Fruit fly (Drosophila melanogaster): Measurements from ENCODE around the gene meng.

meng gene

DNA sequence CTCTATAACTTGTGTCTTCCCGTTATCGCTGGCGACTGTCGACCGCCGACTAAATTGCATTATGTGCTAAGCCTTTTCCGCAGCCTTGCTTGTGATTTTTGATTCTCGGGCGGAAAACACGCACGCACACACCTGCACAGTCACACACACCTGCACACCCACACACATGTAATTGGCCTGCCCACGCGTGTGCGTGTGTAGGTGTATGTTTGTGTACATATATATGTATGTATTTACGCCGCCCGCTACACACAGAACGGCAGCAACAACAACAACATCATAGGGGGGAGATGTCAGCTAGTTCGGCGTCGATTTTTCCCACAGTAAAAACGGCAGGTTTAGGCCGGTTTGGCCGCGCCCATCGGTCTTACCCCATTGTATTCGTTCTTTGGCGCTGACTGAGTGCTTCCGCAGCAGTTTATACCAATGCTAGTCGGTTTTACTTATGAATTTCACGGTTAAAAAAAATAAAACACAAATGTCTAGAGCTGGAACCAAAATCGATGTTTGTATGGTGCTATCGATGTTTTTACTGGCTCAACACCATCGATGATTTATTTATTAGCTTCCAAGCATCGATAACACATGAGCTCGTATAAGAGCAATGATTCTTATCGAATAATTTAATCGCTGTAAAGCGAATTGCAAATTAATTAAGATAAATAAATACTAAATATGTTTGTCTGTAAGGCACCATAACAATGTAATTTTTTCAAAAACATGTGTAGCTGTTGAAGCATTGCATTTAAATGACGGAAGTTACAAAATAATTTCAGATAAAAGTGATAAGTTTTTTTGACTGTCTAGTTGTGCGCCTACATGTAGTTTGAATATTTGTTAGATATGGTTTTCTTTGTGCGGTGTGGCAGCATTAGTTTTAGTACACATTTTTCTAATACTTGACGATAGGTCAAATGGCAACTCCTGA, 19.2 kb upstream of the meng start, which contains the start of gene homer (continued):
- TF ChIP-seq CG6175 (GFP tag; IDR thresholded peaks at IDR 0.05) (no peak), pum (GFP tag; optimal IDR thresholded peaks at IDR 0.05) (no peak), trem (tag; optimal IDR thresholded peaks at IDR 0.05) (peak; percentile 65), Abd-B (GFP tag; optimal IDR thresholded peaks at IDR 0.05) (peak; percentile 84), pfk (GFP tag; optimal IDR thresholded peaks at IDR 0.05) (no peak), CG16779 (GFP tag; IDR thresholded peaks at IDR 0.05) (no peak), CG3838 (GFP tag; optimal IDR thresholded peaks at IDR 0.05) (no peak), cato (GFP tag; optimal IDR thresholded peaks at IDR 0.05; ENCODE audit: borderline replicate concordance) (no peak), ssp (GFP tag; IDR thresholded peaks at IDR 0.05) (no peak), br (optimal IDR thresholded peaks at IDR 0.05) (no peak), lab (GFP tag; optimal IDR thresholded peaks at IDR 0.05) (no peak), CG16863 (GFP tag; optimal IDR thresholded peaks at IDR 0.05) (no peak), Doc2 (GFP tag; IDR thresholded peaks at IDR 0.05) (no peak), croc (GFP tag; conservative IDR thresholded peaks at IDR 0.05) (no peak), CG9437 (GFP tag; optimal IDR thresholded peaks at IDR 0.05) (no peak), MTF-1 (GFP tag; optimal IDR thresholded peaks at IDR 0.05; ENCODE audit: borderline replicate concordance) (no peak), ci (GFP tag; IDR thresholded peaks at IDR 0.05) (peak; percentile 63; the same call in 2 of the 3 replicates), CG1647 (GFP tag; optimal IDR thresholded peaks at IDR 0.05) (no peak), CG30403 (GFP tag; optimal IDR thresholded peaks at IDR 0.05) (peak; percentile 23), CG43689 (GFP tag; IDR thresholded peaks at IDR 0.05) (no peak), nerfin-2 (GFP tag; IDR thresholded peaks at IDR 0.05; ENCODE audit: partially characterized antibody) (peak; percentile 97), bcd (GFP tag; optimal IDR thresholded peaks at IDR 0.05) (no peak), CG1529 (GFP tag; optimal IDR thresholded peaks at IDR 0.05) (no peak), sim (GFP tag; IDR thresholded peaks at IDR 0.05) (no peak), CG3281 (GFP tag; optimal IDR thresholded peaks at IDR 0.05) (no peak), CG30431 (GFP tag; optimal IDR thresholded peaks at IDR 0.05) (no peak), CG2202 (tag; optimal IDR thresholded peaks at IDR 0.05) (no peak), CG13775 (GFP tag; optimal IDR thresholded peaks at IDR 0.05) (no peak), Bteb2 (GFP tag; optimal IDR thresholded peaks at IDR 0.05) (no peak), ro (GFP tag; IDR thresholded peaks at IDR 0.05) (no peak), mam (GFP tag; optimal IDR thresholded peaks at IDR 0.05) (no peak), CG11504 (tag; optimal IDR thresholded peaks at IDR 0.05) (no peak), CG6854 (GFP tag; optimal IDR thresholded peaks at IDR 0.05) (no peak), cad (GFP tag; optimal IDR thresholded peaks at IDR 0.05) (no peak), CG1024 (GFP tag; IDR thresholded peaks at IDR 0.05) (no peak), maf-S (GFP tag; optimal IDR thresholded peaks at IDR 0.05) (no peak), tio (GFP tag; optimal IDR thresholded peaks at IDR 0.05) (no peak), sc (optimal IDR thresholded peaks at IDR 0.05) (no peak), sc (GFP tag; optimal IDR thresholded peaks at IDR 0.05) (no peak), CG12744 (GFP tag; optimal IDR thresholded peaks at IDR 0.05) (no peak), TFAM (GFP tag; optimal IDR thresholded peaks at IDR 0.05) (no peak), CrebB (tag; optimal IDR thresholded peaks at IDR 0.05) (no peak), rib (GFP tag; IDR thresholded peaks at IDR 0.05) (no peak), CG13123 (GFP tag; optimal IDR thresholded peaks at IDR 0.05) (no peak), amos (GFP tag; IDR thresholded peaks at IDR 0.05; ENCODE audit: partially characterized antibody) (peak; percentile 95), Deaf1 (tag; optimal IDR thresholded peaks at IDR 0.05) (no peak), Ada2b (GFP tag; IDR thresholded peaks at IDR 0.05) (no peak), bbx (GFP tag; IDR thresholded peaks at IDR 0.05; ENCODE audit: partially characterized antibody) (peak; percentile 95), onecut (GFP tag; IDR thresholded peaks at IDR 0.05) (no peak), CG13287 (GFP tag; IDR thresholded peaks at IDR 0.05; ENCODE audit: partially characterized antibody) (peak; percentile 88), CG4730 (GFP tag; IDR thresholded peaks at IDR 0.05) (no peak)
